Fruit fly (Drosophila melanogaster) whole organism, pupa: ENCODE data around the gene Utx.

Experiments used
- CG12605 ChIP-seq: fragments of 200-800 bp; sonication (Bioruptor generic); IDR thresholded peaks from 2 replicates; pipeline ENCODE4 v1.3.6; 2022; ENCODE audit warnings: missing biosample characterization, missing genetic modification characterization
- CG13204 ChIP-seq: fragments of 200-800 bp; sonication (Bioruptor generic); optimal IDR thresholded peaks from 2 replicates; lab custom pipeline; 2018; ENCODE audit warnings: missing biosample characterization, mild to moderate bottlenecking, missing genetic modification characterization, moderate library complexity
- CG14655 ChIP-seq: fragments of 200-800 bp; sonication (Bioruptor generic); optimal IDR thresholded peaks from 3 replicates; lab custom pipeline; 2017; ENCODE audit warnings: mild to moderate bottlenecking, missing biosample characterization, missing genetic modification reagents, missing genetic modification characterization
- CG32121 ChIP-seq: fragments of 200-800 bp; sonication (Bioruptor generic); IDR thresholded peaks from 2 replicates; pipeline ENCODE4 v1.3.6; 2022; ENCODE audit warnings: missing biosample characterization, missing genetic modification characterization
- CG8159 ChIP-seq: fragments of 200-800 bp; sonication (Bioruptor generic); optimal IDR thresholded peaks from 3 replicates; lab custom pipeline; 2018; ENCODE audit warnings: missing biosample characterization, mild to moderate bottlenecking, missing genetic modification characterization, moderate library complexity
- D1 ChIP-seq: fragments of 200-800 bp; sonication (Bioruptor generic); optimal IDR thresholded peaks from 2 replicates; lab custom pipeline; 2018; ENCODE audit warnings: missing biosample characterization, mild to moderate bottlenecking, missing genetic modification characterization, moderate library complexity
- EcR ChIP-seq: fragments of 200-800 bp; sonication (Bioruptor generic); optimal IDR thresholded peaks from 3 replicates; lab custom pipeline; 2019; ENCODE audit warnings: missing biosample characterization, missing genetic modification characterization, mild to moderate bottlenecking, moderate library complexity, missing genetic modification reagents
- rn ChIP-seq: fragments of 200-800 bp; sonication (Bioruptor generic); IDR thresholded peaks from 2 replicates; pipeline ENCODE4 v1.3.6; 2022; ENCODE audit warnings: missing biosample characterization, missing genetic modification characterization

dm6 chr2L:10327790-10328189 lies 49.2 kb upstream of the Utx start, which contains the start of gene RnrL:
- TF ChIP-seq CG13204 (no peak), D1 (tag; lab: Kevin White, UChicago) (no peak), EcR (no peak), rn (GFP tag; lab: Robert Waterston, UW) (no peak), CG8159 (tag; lab: Kevin White, UChicago) (no peak), CG14655 (GFP tag; lab: Kevin White, UChicago) (no peak), CG32121 (no peak), CG12605 (GFP tag; lab: Robert Waterston, UW) (no peak)
